Worm (Caenorhabditis elegans) whole organism, midembryonic: Measurements from ENCODE around the gene C29F9.2.

Experiments used
- T22C8.4 ChIP-seq: fragments of 200-800 bp; sonication (Bioruptor generic); IDR thresholded peaks from 2 replicates; pipeline ENCODE4 v1.3.6; 2022; ENCODE audit warnings: missing genetic modification characterization, missing compliant biosample characterization
- flt-1 ChIP-seq: fragments of 200-800 bp; sonication (Bioruptor generic); IDR thresholded peaks from 2 replicates; pipeline ENCODE4 v1.3.6; 2022; ENCODE audit warnings: missing genetic modification characterization, missing compliant biosample characterization
- klf-2 ChIP-seq: fragments of 200-800 bp; sonication (Bioruptor generic); conservative IDR thresholded peaks from 2 replicates; pipeline ENCODE4 v1.3.6; 2022; ENCODE audit warnings: missing genetic modification reagents, missing genetic modification characterization, missing compliant biosample characterization
- ref-1 ChIP-seq: fragments of 200-800 bp; sonication (Bioruptor generic); conservative IDR thresholded peaks from 2 replicates; pipeline ENCODE4 v1.3.6; 2022; ENCODE audit warnings: missing genetic modification reagents, missing genetic modification characterization, missing compliant biosample characterization

DNA sequence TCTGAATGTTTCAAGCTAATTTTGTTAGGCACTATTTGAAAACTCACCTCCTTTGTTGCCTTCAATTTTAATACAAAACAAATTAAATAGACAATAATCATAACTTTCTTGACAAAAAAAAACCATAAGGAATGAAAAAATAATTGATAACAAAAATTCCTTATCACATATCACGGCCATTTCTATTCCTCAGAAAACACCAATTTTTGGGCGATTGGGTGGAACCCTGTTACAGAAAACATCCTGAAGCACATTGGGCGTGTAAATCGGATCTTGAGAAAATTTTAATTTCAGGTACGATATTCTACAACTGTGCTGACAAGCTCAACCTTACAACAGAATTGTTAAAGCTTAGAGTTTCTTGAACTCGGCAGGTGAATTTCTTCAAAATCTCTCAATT, 34.0 kb downstream of the C29F9.2 start, which contains the start of gene F40G9.8:
- TF ChIP-seq T22C8.4 (GFP tag; lab: Robert Waterston, UW) (no peak), flt-1 (GFP tag; lab: Robert Waterston, UW) (no peak), ref-1 (no peak), klf-2 (GFP tag; lab: Robert Waterston, UW) (no peak)
